Worm (Caenorhabditis elegans): ENCODE measurements around the gene chst-1.

ce11 chrII:8129040-8129387, 22.2 kb upstream of the chst-1 start:
- TF ChIP-seq ccch-3 (GFP tag; optimal IDR thresholded peaks at IDR 0.05) (no peak), unc-62 (GFP tag; optimal IDR thresholded peaks at IDR 0.05) (no peak), F52B5.7 (tag; optimal IDR thresholded peaks at IDR 0.05) (no peak), D2030.7 (GFP tag; IDR thresholded peaks at IDR 0.05) (no peak), snpc-4 (GFP tag; optimal IDR thresholded peaks at IDR 0.05) (no peak), snpc-4 (tag; optimal IDR thresholded peaks at IDR 0.05) (no peak), ztf-28 (GFP tag; IDR thresholded peaks at IDR 0.05) (no peak), mxl-1 (tag; optimal IDR thresholded peaks at IDR 0.05) (no peak), unc-130 (GFP tag; optimal IDR thresholded peaks at IDR 0.05) (no peak), let-607 (tag; optimal IDR thresholded peaks at IDR 0.05) (no peak), ama-1 (optimal IDR thresholded peaks at IDR 0.05) (no peak), ama-1 (GFP tag; optimal IDR thresholded peaks at IDR 0.05) (no peak), lin-35 (GFP tag; optimal IDR thresholded peaks at IDR 0.05) (no peak), madf-10 (tag; optimal IDR thresholded peaks at IDR 0.05) (no peak), K11D2.4 (GFP tag; IDR thresholded peaks at IDR 0.05) (no peak), pbrm-1 (GFP tag; IDR thresholded peaks at IDR 0.05) (no peak)

Measured in whole organism, young adult.